Fruit fly (Drosophila melanogaster): ENCODE measurements around the gene CG17919.

CG17919 gene

dm6 chr3R:6380129-6380528, 36.3 kb downstream of the CG17919 start, which contains the start of the genes CG1024 and TfIIFalpha (continued):
- no peak for TF ChIP-seq MTF-1 (GFP tag; optimal IDR thresholded peaks at IDR 0.05; ENCODE audit: borderline replicate concordance)
- TF ChIP-seq jing (GFP tag; optimal IDR thresholded peaks at IDR 0.05) = no peak
- TF ChIP-seq Abd-B (GFP tag; optimal IDR thresholded peaks at IDR 0.05) = no peak
- no peak for TF ChIP-seq en (GFP tag; optimal IDR thresholded peaks at IDR 0.05)
- TF ChIP-seq schlank (tag; optimal IDR thresholded peaks at IDR 0.05) = no peak
- no peak for TF ChIP-seq CG17359 (tag; optimal IDR thresholded peaks at IDR 0.05)
- TF ChIP-seq CG18262 (tag; optimal IDR thresholded peaks at IDR 0.05) = no peak
- no peak for TF ChIP-seq NfI (GFP tag; optimal IDR thresholded peaks at IDR 0.05)
- TF ChIP-seq CG16863 (GFP tag; optimal IDR thresholded peaks at IDR 0.05) = no peak
- TF ChIP-seq Eip74EF (GFP tag; optimal IDR thresholded peaks at IDR 0.05) = no peak
- no peak for TF ChIP-seq trh (GFP tag; optimal IDR thresholded peaks at IDR 0.05)
- no peak for TF ChIP-seq gcm2 (GFP tag; optimal IDR thresholded peaks at IDR 0.05)
- TF ChIP-seq CG2120 (GFP tag; optimal IDR thresholded peaks at IDR 0.05) = peak; percentile 24
- peak; percentile 90 for TF ChIP-seq Scr (GFP tag; IDR thresholded peaks at IDR 0.05; ENCODE audit: partially characterized antibody)
- TF ChIP-seq CG10565 (GFP tag; optimal IDR thresholded peaks at IDR 0.05) = no peak
- peak; percentile 90 for TF ChIP-seq zen2 (GFP tag; IDR thresholded peaks at IDR 0.05; ENCODE audit: partially characterized antibody)
- no peak for TF ChIP-seq crc (GFP tag; optimal IDR thresholded peaks at IDR 0.05)
- no peak for TF ChIP-seq gfzf (GFP tag; optimal IDR thresholded peaks at IDR 0.05)
- no peak for TF ChIP-seq odd (GFP tag; optimal IDR thresholded peaks at IDR 0.05)
- TF ChIP-seq NC2β (GFP tag; optimal IDR thresholded peaks at IDR 0.05) = no peak
- TF ChIP-seq Hr3 (GFP tag; optimal IDR thresholded peaks at IDR 0.05) = no peak
- no peak for TF ChIP-seq Meics (GFP tag; optimal IDR thresholded peaks at IDR 0.05)
- peak; percentile 88 for TF ChIP-seq hb (GFP tag; IDR thresholded peaks at IDR 0.05; ENCODE audit: partially characterized antibody)
- no peak for TF ChIP-seq chif (GFP tag; optimal IDR thresholded peaks at IDR 0.05)
- TF ChIP-seq CG7786 (GFP tag; optimal IDR thresholded peaks at IDR 0.05) = no peak
- no peak for TF ChIP-seq CG10462 (GFP tag; optimal IDR thresholded peaks at IDR 0.05)
- no peak for TF ChIP-seq Atf-2 (GFP tag; optimal IDR thresholded peaks at IDR 0.05)
- no peak for TF ChIP-seq CG11456 (GFP tag; IDR thresholded peaks at IDR 0.05)
- no peak for TF ChIP-seq CG3281 (GFP tag; optimal IDR thresholded peaks at IDR 0.05)
- no peak for TF ChIP-seq CG33213 (GFP tag; optimal IDR thresholded peaks at IDR 0.05)
- peak; percentile 1 for TF ChIP-seq CG33557 (GFP tag; optimal IDR thresholded peaks at IDR 0.05)
- TF ChIP-seq CG3847 (GFP tag; IDR thresholded peaks at IDR 0.05) = no peak
- no peak for TF ChIP-seq ssp (GFP tag; IDR thresholded peaks at IDR 0.05)
- TF ChIP-seq Rfx (GFP tag; IDR thresholded peaks at IDR 0.05) = no peak
- TF ChIP-seq CG1792 (GFP tag; optimal IDR thresholded peaks at IDR 0.05) = no peak
- no peak for TF ChIP-seq ERR (GFP tag; optimal IDR thresholded peaks at IDR 0.05)
- TF ChIP-seq caup (GFP tag; optimal IDR thresholded peaks at IDR 0.05; ENCODE audit: severe bottlenecking) = no peak
- no peak for TF ChIP-seq CG3163 (GFP tag; optimal IDR thresholded peaks at IDR 0.05)
- TF ChIP-seq seq (GFP tag; IDR thresholded peaks at IDR 0.05) = no peak
- TF ChIP-seq Six4 (GFP tag; optimal IDR thresholded peaks at IDR 0.05) = no peak
- TF ChIP-seq cwo (GFP tag; optimal IDR thresholded peaks at IDR 0.05) = no peak
- no peak for TF ChIP-seq ara (GFP tag; IDR thresholded peaks at IDR 0.05)
- TF ChIP-seq ash1 (GFP tag; optimal IDR thresholded peaks at IDR 0.05) = no peak
- TF ChIP-seq lilli (GFP tag; optimal IDR thresholded peaks at IDR 0.05) = peak; percentile 20
- no peak for TF ChIP-seq Ada2b (GFP tag; IDR thresholded peaks at IDR 0.05)
- no peak for TF ChIP-seq Mrtf (GFP tag; IDR thresholded peaks at IDR 0.05)
- no peak for TF ChIP-seq otp (GFP tag; IDR thresholded peaks at IDR 0.05)
- TF ChIP-seq CG10654 (GFP tag; optimal IDR thresholded peaks at IDR 0.05) = no peak
- no peak for TF ChIP-seq CG32767 (GFP tag; IDR thresholded peaks at IDR 0.05)
- TF ChIP-seq CG14441 (GFP tag; IDR thresholded peaks at IDR 0.05) = no peak
- no peak for TF ChIP-seq CG13775 (GFP tag; optimal IDR thresholded peaks at IDR 0.05)
- TF ChIP-seq CG9215 (GFP tag; IDR thresholded peaks at IDR 0.05) = no peak

Data from whole organism, embryonic.